Worm (Caenorhabditis elegans): ENCODE results near the gene ubc-9.
A peak's percentile ranks its signal among the peaks of the same experiment; 100 is the strongest.

ubc-9 gene

ce11 chrIV:4674322-4674721, 23.5 kb downstream of the ubc-9 start:
- TF ChIP-seq skn-1 (tag; optimal IDR thresholded peaks at IDR 0.05), result no peak
- TF ChIP-seq pha-4 (tag; optimal IDR thresholded peaks at IDR 0.05), result peak; percentile 26

- TF ChIP-seq nhr-23 (tag; optimal IDR thresholded peaks at IDR 0.05), result no peak
- TF ChIP-seq tbx-2 (tag; optimal IDR thresholded peaks at IDR 0.05), result no peak
- no peak for TF ChIP-seq fos-1 (tag; optimal IDR thresholded peaks at IDR 0.05)
- TF ChIP-seq nhr-77 (tag; optimal IDR thresholded peaks at IDR 0.05), result no peak
- TF ChIP-seq jun-1 (tag; optimal IDR thresholded peaks at IDR 0.05), result no peak
- TF ChIP-seq nhr-43 (tag; optimal IDR thresholded peaks at IDR 0.05; ENCODE audit: poor library complexity, severe bottlenecking), result no peak
- no peak for TF ChIP-seq egl-5 (tag; optimal IDR thresholded peaks at IDR 0.05)
- TF ChIP-seq fkh-2 (tag; optimal IDR thresholded peaks at IDR 0.05), result no peak
- no peak for TF ChIP-seq ztf-11 (tag; optimal IDR thresholded peaks at IDR 0.05)
Observed at ce11 chrIV:4678718-4679117, 27.9 kb downstream of the ubc-9 start, which contains the start of gene kin-36. Gene kin-36, plus strand, starts transcription at chrIV:4679018.

- TF ChIP-seq nfya-1 (tag; optimal IDR thresholded peaks at IDR 0.05; ENCODE audit: insufficient read depth) (peak; percentile 59), nhr-25 (tag; optimal IDR thresholded peaks at IDR 0.05) (no peak)
Observed at ce11 chrIV:4683149-4683548, 32.3 kb downstream of the ubc-9 start.

ce11 chrIV:4686291-4686830, 35.5 kb downstream of the ubc-9 start:
- TF ChIP-seq egl-5 (tag; optimal IDR thresholded peaks at IDR 0.05) (no peak), nfya-1 (tag; optimal IDR thresholded peaks at IDR 0.05; ENCODE audit: insufficient read depth) (peak; percentile 83)

- no peak for TF ChIP-seq aly-2 (tag; optimal IDR thresholded peaks at IDR 0.05)
- peak; percentile 48 for TF ChIP-seq nhr-25 (tag; optimal IDR thresholded peaks at IDR 0.05)
- peak; percentile 18 for TF ChIP-seq elt-1 (tag; optimal IDR thresholded peaks at IDR 0.05)
Observed at ce11 chrIV:4686898-4687297, 36.1 kb downstream of the ubc-9 start.

- TF ChIP-seq ceh-16 (tag; optimal IDR thresholded peaks at IDR 0.05) (no peak), sea-2 (GFP tag; optimal IDR thresholded peaks at IDR 0.05) (no peak), fkh-10 (GFP tag; optimal IDR thresholded peaks at IDR 0.05) (no peak)
Observed at ce11 chrIV:4688221-4688620, 37.4 kb downstream of the ubc-9 start, which contains the start of gene bus-4. Gene bus-4, plus strand, starts transcription at chrIV:4688269.

- no peak for TF ChIP-seq ztf-11 (tag; optimal IDR thresholded peaks at IDR 0.05)
- TF ChIP-seq elt-3 (tag; optimal IDR thresholded peaks at IDR 0.05), result no peak
- TF ChIP-seq mml-1 (tag; optimal IDR thresholded peaks at IDR 0.05), result no peak
- no peak for TF ChIP-seq hmg-11 (tag; optimal IDR thresholded peaks at IDR 0.05)
- TF ChIP-seq fkh-2 (tag; optimal IDR thresholded peaks at IDR 0.05), result no peak
- TF ChIP-seq ceh-16 (tag; optimal IDR thresholded peaks at IDR 0.05), result no peak
- TF ChIP-seq nhr-11 (tag; optimal IDR thresholded peaks at IDR 0.05), result no peak
- no peak for TF ChIP-seq elt-2 (tag; optimal IDR thresholded peaks at IDR 0.05)
- TF ChIP-seq nhr-67 (tag; optimal IDR thresholded peaks at IDR 0.05), result no peak
- TF ChIP-seq eor-1 (tag; optimal IDR thresholded peaks at IDR 0.05), result no peak
Observed at ce11 chrIV:4692463-4692862, 41.6 kb downstream of the ubc-9 start, which contains the start of gene spe-51. Gene spe-51, plus strand, starts transcription at chrIV:4692763.

All from whole organism, L3 larva.